Worm (Caenorhabditis elegans) whole organism, L4 larva: ENCODE results near the gene F58A6.2.

Experiments
- F10B5.3 ChIP-seq: sonication (generic microtip); optimal IDR thresholded peaks from 2 replicates; lab custom pipeline; 2016; ENCODE audit warnings: mild to moderate bottlenecking, missing genetic modification characterization, missing compliant biosample characterization
- F26F4.8 ChIP-seq: fragments of 200-800 bp; sonication (Bioruptor generic); conservative IDR thresholded peaks from 2 replicates; pipeline ENCODE4 v1.3.6; 2022; ENCODE audit warnings: missing genetic modification characterization, missing compliant biosample characterization
- F44E2.7 ChIP-seq: fragments of 200-800 bp; sonication (Bioruptor generic); IDR thresholded peaks from 2 replicates; pipeline ENCODE4 v2.1.2; 2022; ENCODE audit warnings: missing genetic modification characterization, missing compliant biosample characterization
- F49E8.2 ChIP-seq: sonication (generic microtip); optimal IDR thresholded peaks from 2 replicates; lab custom pipeline; 2016; ENCODE audit warnings: missing compliant biosample characterization, mild to moderate bottlenecking, missing genetic modification characterization, borderline replicate concordance
- R02D3.7 ChIP-seq: fragments of 150-350 bp; sonication (generic microtip); optimal IDR thresholded peaks from 3 replicates; lab custom pipeline; 2014; ENCODE audit warnings: missing biosample characterization, missing genetic modification characterization
- Y105C5A.15 ChIP-seq: fragments of 200-800 bp; sonication (Bioruptor generic); IDR thresholded peaks from 2 replicates; pipeline ENCODE4 v1.3.6; 2022; ENCODE audit warnings: missing genetic modification characterization, missing compliant biosample characterization
- Y5F2A.4 ChIP-seq: fragments of 200-800 bp; sonication (Bioruptor generic); optimal IDR thresholded peaks from 2 replicates; lab custom pipeline; 2018; ENCODE audit warnings: mild to moderate bottlenecking, missing genetic modification characterization, missing compliant biosample characterization
- ZK337.2 ChIP-seq: fragments of 200-800 bp; sonication (Bioruptor generic); IDR thresholded peaks from 2 replicates; pipeline ENCODE4 v1.3.6; 2022; ENCODE audit warnings: missing genetic modification reagents, missing genetic modification characterization, missing compliant biosample characterization
- ZK546.5 ChIP-seq, 2 experiments: sonication (generic microtip); optimal IDR thresholded peaks; 2 replicates each; lab custom pipeline; 2017; ENCODE audit warnings: missing biosample characterization in 2 of 2, missing genetic modification characterization in 2 of 2
- aly-2 ChIP-seq: sonication (generic microtip); optimal IDR thresholded peaks from 2 replicates; lab custom pipeline; 2018; ENCODE audit warnings: missing biosample characterization, missing genetic modification characterization
- ama-1 ChIP-seq: fragments of 150-350 bp; optimal IDR thresholded peaks from 2 replicates; lab custom pipeline; 2014; ENCODE audit warnings: inconsistent platforms, mixed read lengths
- ceh-20 ChIP-seq: fragments of 200-800 bp; sonication (Bioruptor generic); IDR thresholded peaks from 2 replicates; pipeline ENCODE4 v1.3.6; 2022; ENCODE audit warnings: missing genetic modification reagents, missing genetic modification characterization, missing compliant biosample characterization
- ceh-44 ChIP-seq: fragments of 200-800 bp; sonication (Bioruptor generic); IDR thresholded peaks from 2 replicates; pipeline ENCODE4 v1.3.6; 2022; ENCODE audit warnings: missing genetic modification reagents, missing genetic modification characterization, missing compliant biosample characterization
- ces-1 ChIP-seq: fragments of 150-350 bp; sonication (generic microtip); optimal IDR thresholded peaks from 4 replicates; lab custom pipeline; 2014; ENCODE audit warnings: missing biosample characterization, missing genetic modification reagents, missing genetic modification characterization
- cey-2 ChIP-seq: sonication (generic microtip); optimal IDR thresholded peaks from 3 replicates; lab custom pipeline; 2017; ENCODE audit warnings: missing genetic modification characterization, mild to moderate bottlenecking, missing compliant biosample characterization, antibody characterized with exemption, borderline replicate concordance; ENCODE audit not compliant: insufficient read depth
- ctbp-1 ChIP-seq: fragments of 200-800 bp; sonication (Bioruptor generic); IDR thresholded peaks from 2 replicates; pipeline ENCODE4 v1.3.6; 2022; ENCODE audit warnings: missing genetic modification reagents, missing genetic modification characterization, missing compliant biosample characterization
- daf-12 ChIP-seq: fragments of 150-350 bp; optimal IDR thresholded peaks from 2 replicates; lab custom pipeline; 2014; ENCODE audit warnings: missing biosample characterization, missing genetic modification reagents, missing genetic modification characterization
- daf-19 ChIP-seq: fragments of 200-800 bp; sonication (Bioruptor generic); conservative IDR thresholded peaks from 2 replicates; pipeline ENCODE4 v1.3.6; 2022; ENCODE audit warnings: missing genetic modification characterization, missing compliant biosample characterization
- daf-8 ChIP-seq: fragments of 200-800 bp; sonication (Bioruptor generic); IDR thresholded peaks from 2 replicates; pipeline ENCODE4 v1.3.6; 2022; ENCODE audit warnings: missing genetic modification characterization, missing compliant biosample characterization
- dmd-6 ChIP-seq: fragments of 200-800 bp; sonication (Bioruptor generic); IDR thresholded peaks from 2 replicates; pipeline ENCODE4 v1.3.6; 2022; ENCODE audit warnings: missing genetic modification reagents, missing genetic modification characterization, missing compliant biosample characterization
- duxl-1 ChIP-seq: sonication (generic microtip); optimal IDR thresholded peaks from 2 replicates; lab custom pipeline; 2016; ENCODE audit warnings: mild to moderate bottlenecking, missing genetic modification characterization, moderate library complexity, missing compliant biosample characterization; ENCODE audit not compliant: poor library complexity
- dve-1 ChIP-seq: sonication (generic microtip); optimal IDR thresholded peaks from 2 replicates; lab custom pipeline; 2017; ENCODE audit warnings: antibody characterized with exemption, mild to moderate bottlenecking, missing genetic modification characterization, missing compliant biosample characterization; ENCODE audit not compliant: insufficient read depth
- fos-1 ChIP-seq: fragments of 150-350 bp; optimal IDR thresholded peaks from 2 replicates; lab custom pipeline; 2014; ENCODE audit warnings: missing biosample characterization, missing genetic modification characterization
- hlh-30 ChIP-seq: sonication (generic microtip); optimal IDR thresholded peaks from 2 replicates; lab custom pipeline; 2017; ENCODE audit warnings: antibody characterized with exemption, mild to moderate bottlenecking, missing genetic modification characterization, missing compliant biosample characterization; ENCODE audit not compliant: insufficient read depth
- hmg-1.1 ChIP-seq: fragments of 200-800 bp; sonication (Bioruptor generic); IDR thresholded peaks from 2 replicates; pipeline ENCODE4 v1.3.6; 2022; ENCODE audit warnings: missing genetic modification reagents, missing genetic modification characterization, missing compliant biosample characterization
- lim-7 ChIP-seq: fragments of 200-800 bp; sonication (Bioruptor generic); IDR thresholded peaks from 2 replicates; pipeline ENCODE4 v1.3.6; 2022; ENCODE audit warnings: missing genetic modification characterization, missing compliant biosample characterization
- lin-1 ChIP-seq: fragments of 200-800 bp; sonication (Bioruptor generic); IDR thresholded peaks from 2 replicates; pipeline ENCODE4 v1.3.6; 2022; ENCODE audit warnings: missing genetic modification reagents, missing genetic modification characterization, missing compliant biosample characterization
- lin-13 ChIP-seq: fragments of 150-350 bp; optimal IDR thresholded peaks from 2 replicates; lab custom pipeline; 2014; ENCODE audit warnings: missing biosample characterization, missing genetic modification reagents, missing genetic modification characterization
- lin-29 ChIP-seq: fragments of 200-800 bp; sonication (Bioruptor generic); IDR thresholded peaks from 2 replicates; pipeline ENCODE4 v1.3.6; 2022; ENCODE audit warnings: missing genetic modification reagents, missing genetic modification characterization, missing compliant biosample characterization
- lin-38 ChIP-seq: fragments of 200-800 bp; sonication (Bioruptor generic); IDR thresholded peaks from 2 replicates; pipeline ENCODE4 v1.3.6; 2022; ENCODE audit warnings: missing genetic modification reagents, missing genetic modification characterization, missing compliant biosample characterization
- lir-3 ChIP-seq: sonication (generic microtip); optimal IDR thresholded peaks from 2 replicates; lab custom pipeline; 2016; ENCODE audit warnings: mild to moderate bottlenecking, missing genetic modification characterization, missing compliant biosample characterization
- madf-9 ChIP-seq: fragments of 200-800 bp; sonication (Bioruptor generic); conservative IDR thresholded peaks from 2 replicates; pipeline ENCODE4 v1.3.6; 2022; ENCODE audit warnings: missing genetic modification reagents, missing genetic modification characterization, missing compliant biosample characterization
- mdl-1 ChIP-seq, 2 experiments: fragments of 150-350 bp in 1 of 2; sonication (generic microtip) in 1 of 2; optimal IDR thresholded peaks; 2 replicates each; lab custom pipeline; 2014 to 2017; ENCODE audit warnings: missing biosample characterization in 2 of 2, missing genetic modification characterization in 2 of 2
- mxl-3 ChIP-seq: fragments of 200-800 bp; sonication (Bioruptor generic); optimal IDR thresholded peaks from 2 replicates; lab custom pipeline; 2018; ENCODE audit warnings: mild to moderate bottlenecking, missing genetic modification characterization, missing compliant biosample characterization
- nhr-10 ChIP-seq: fragments of 150-350 bp; optimal IDR thresholded peaks from 2 replicates; lab custom pipeline; 2014; ENCODE audit warnings: missing biosample characterization, missing genetic modification characterization
- nhr-11 ChIP-seq: fragments of 150-350 bp; optimal IDR thresholded peaks from 2 replicates; lab custom pipeline; 2014; ENCODE audit warnings: missing biosample characterization, missing genetic modification characterization
- nhr-237 ChIP-seq: sonication (generic microtip); optimal IDR thresholded peaks from 2 replicates; lab custom pipeline; 2017; ENCODE audit warnings: missing biosample characterization, missing genetic modification characterization
- nhr-42 ChIP-seq: fragments of 200-800 bp; sonication (Bioruptor generic); IDR thresholded peaks from 2 replicates; pipeline ENCODE4 v1.3.6; 2022; ENCODE audit warnings: missing genetic modification characterization, missing compliant biosample characterization
- nhr-48 ChIP-seq: sonication (generic microtip); optimal IDR thresholded peaks from 2 replicates; lab custom pipeline; 2016; ENCODE audit warnings: mild to moderate bottlenecking, missing genetic modification characterization, missing compliant biosample characterization
- rbr-2 ChIP-seq: sonication (generic microtip); optimal IDR thresholded peaks from 2 replicates; lab custom pipeline; 2016; ENCODE audit warnings: missing genotype, missing genetic modification characterization, missing compliant biosample characterization
- sdz-12 ChIP-seq: fragments of 200-800 bp; sonication (Bioruptor generic); optimal IDR thresholded peaks from 2 replicates; lab custom pipeline; 2018; ENCODE audit warnings: mild to moderate bottlenecking, missing genetic modification characterization, missing compliant biosample characterization
- set-16 ChIP-seq: fragments of 200-800 bp; sonication (Bioruptor generic); IDR thresholded peaks from 2 replicates; pipeline ENCODE4 v1.3.6; 2022; ENCODE audit warnings: missing genetic modification reagents, missing genetic modification characterization, missing compliant biosample characterization
- skn-1 ChIP-seq: fragments of 150-350 bp; optimal IDR thresholded peaks from 2 replicates; lab custom pipeline; 2014; ENCODE audit warnings: missing biosample characterization, missing genetic modification characterization
- snpc-1.2 ChIP-seq: fragments of 200-800 bp; sonication (Bioruptor generic); IDR thresholded peaks from 2 replicates; pipeline ENCODE4 v1.3.6; 2022; ENCODE audit warnings: missing genetic modification reagents, missing genetic modification characterization, missing compliant biosample characterization
- snpc-4 ChIP-seq: fragments of 150-350 bp; optimal IDR thresholded peaks from 2 replicates; lab custom pipeline; 2014; ENCODE audit warnings: missing biosample characterization, missing genetic modification characterization
- spr-1 ChIP-seq: sonication (generic microtip); optimal IDR thresholded peaks from 2 replicates; lab custom pipeline; 2016; ENCODE audit warnings: mild to moderate bottlenecking, missing genetic modification characterization, missing compliant biosample characterization
- spr-3 ChIP-seq: fragments of 200-800 bp; sonication (Bioruptor generic); optimal IDR thresholded peaks from 2 replicates; lab custom pipeline; 2018; ENCODE audit warnings: mild to moderate bottlenecking, missing genetic modification characterization, missing compliant biosample characterization
- tra-1 ChIP-seq: fragments of 200-800 bp; sonication (Bioruptor generic); IDR thresholded peaks from 2 replicates; pipeline ENCODE4 v1.3.6; 2022; ENCODE audit warnings: missing genetic modification reagents, missing genetic modification characterization, missing compliant biosample characterization
- unc-39 ChIP-seq: sonication (generic microtip); optimal IDR thresholded peaks from 2 replicates; lab custom pipeline; 2017; ENCODE audit warnings: missing biosample characterization, missing genetic modification characterization
- zag-1 ChIP-seq: fragments of 150-350 bp; optimal IDR thresholded peaks from 2 replicates; lab custom pipeline; 2014; ENCODE audit warnings: missing biosample characterization, missing genetic modification characterization
- zfp-3 ChIP-seq: fragments of 200-800 bp; sonication (Bioruptor generic); conservative IDR thresholded peaks from 2 replicates; pipeline ENCODE4 v1.3.6; 2022; ENCODE audit warnings: missing genetic modification reagents, missing genetic modification characterization, missing compliant biosample characterization
- zip-2 ChIP-seq: fragments of 150-350 bp; optimal IDR thresholded peaks from 2 replicates; lab custom pipeline; 2014; ENCODE audit warnings: missing biosample characterization, missing genetic modification characterization

F58A6.2 gene

ce11 chrII:5182451-5182850 is 45.9 kb downstream of the F58A6.2 start (continued):
- no peak for TF ChIP-seq snpc-1.2 (GFP tag; lab: Robert Waterston, UW)
- no peak for TF ChIP-seq R02D3.7 (tag; lab: Kevin White, UChicago)
- TF ChIP-seq madf-9 (GFP tag; lab: Robert Waterston, UW), result peak; percentile 55; the same call in 1 of the 2 replicates
- TF ChIP-seq snpc-4, result no peak
- no peak for TF ChIP-seq ces-1
- TF ChIP-seq zip-2, result no peak
- TF ChIP-seq mdl-1 (tag; optimal IDR thresholded peaks at IDR 0.05; lab: Kevin White, UChicago), result peak; percentile 53 to 79
- TF ChIP-seq nhr-48 (tag; lab: Kevin White, UChicago), result peak; percentile 82
- peak; percentile 54 for TF ChIP-seq lin-38 (GFP tag; lab: Robert Waterston, UW)
- no peak for TF ChIP-seq aly-2 (tag; lab: Kevin White, UChicago)
- TF ChIP-seq ZK546.5 (tag; optimal IDR thresholded peaks at IDR 0.05; lab: Kevin White, UChicago), result no peak
- no peak for TF ChIP-seq lin-13 (GFP tag; lab: Kevin White, UChicago)
- TF ChIP-seq ctbp-1, result peak; percentile 15; the same call in 1 of the 2 replicates
- TF ChIP-seq lim-7 (GFP tag; lab: Robert Waterston, UW), result no peak
- peak; percentile 29; the same call in 1 of the 2 replicates for TF ChIP-seq set-16 (GFP tag; lab: Robert Waterston, UW)
- TF ChIP-seq ceh-20 (GFP tag; lab: Robert Waterston, UW), result peak; percentile 80; the same call in 1 of the 2 replicates
- no peak for TF ChIP-seq daf-19
- peak; percentile 49 for TF ChIP-seq rbr-2 (tag; lab: Kevin White, UChicago)
- TF ChIP-seq cey-2 (tag; lab: Kevin White, UChicago), result no peak
- peak; percentile 71; the same call in 1 of the 2 replicates for TF ChIP-seq lin-1 (GFP tag; lab: Robert Waterston, UW)
- TF ChIP-seq F26F4.8 (GFP tag; lab: Robert Waterston, UW), result no peak
- peak; percentile 67 for TF ChIP-seq hmg-1.1
- no peak for TF ChIP-seq daf-8
- TF ChIP-seq ceh-44 (GFP tag; lab: Robert Waterston, UW), result no peak
- no peak for TF ChIP-seq ZK337.2 (GFP tag; lab: Robert Waterston, UW)
- no peak for TF ChIP-seq spr-3 (GFP tag; lab: Kevin White, UChicago)
- no peak for TF ChIP-seq lin-29 (GFP tag; lab: Robert Waterston, UW)
- no peak for TF ChIP-seq F10B5.3 (tag; lab: Kevin White, UChicago)
- TF ChIP-seq F49E8.2, result no peak
- TF ChIP-seq lir-3 (tag; lab: Kevin White, UChicago), result no peak
- TF ChIP-seq hlh-30 (tag; lab: Kevin White, UChicago), result peak; percentile 98
- peak; percentile 78 for TF ChIP-seq dve-1 (tag; lab: Kevin White, UChicago)
- no peak for TF ChIP-seq nhr-237
- no peak for TF ChIP-seq unc-39 (tag; lab: Kevin White, UChicago)
- no peak for TF ChIP-seq daf-12
- TF ChIP-seq F44E2.7 (GFP tag; lab: Robert Waterston, UW), result no peak
- TF ChIP-seq sdz-12 (GFP tag; lab: Kevin White, UChicago), result no peak
- TF ChIP-seq zag-1 (tag; lab: Kevin White, UChicago), result no peak
- peak; percentile 83 for TF ChIP-seq tra-1 (GFP tag; lab: Robert Waterston, UW)
- no peak for TF ChIP-seq fos-1
- peak; percentile 62 for TF ChIP-seq spr-1 (tag; lab: Kevin White, UChicago)
- peak; percentile 97 for TF ChIP-seq dmd-6
- no peak for TF ChIP-seq Y105C5A.15
- no peak for TF ChIP-seq duxl-1 (tag; lab: Kevin White, UChicago)
- peak; percentile 57; the same call in 1 of the 2 replicates for TF ChIP-seq nhr-42 (GFP tag; lab: Robert Waterston, UW)
- peak; percentile 58 for TF ChIP-seq nhr-11
- 0 out of 2 replicates have a peak, but pooled peaks have one; percentile 34 for TF ChIP-seq zfp-3 (GFP tag; lab: Robert Waterston, UW)
- peak; percentile 94 for TF ChIP-seq mxl-3 (GFP tag; lab: Kevin White, UChicago)
- no peak for TF ChIP-seq Y5F2A.4 (GFP tag; lab: Kevin White, UChicago)
- TF ChIP-seq skn-1 (tag; lab: Kevin White, UChicago), result no peak
- peak; percentile 20 for TF ChIP-seq nhr-10
- TF ChIP-seq ama-1, result peak; percentile 7
